Worm (Caenorhabditis elegans): ENCODE data around the gene C46F11.6.

The C46F11.6 gene

ce11 chrIII:3637251-3637989, 32.8 kb downstream of the C46F11.6 start:
- TF ChIP-seq ctbp-1 (GFP tag; IDR thresholded peaks at IDR 0.05) = no peak
- TF ChIP-seq dmd-8 (GFP tag; IDR thresholded peaks at IDR 0.05) = no peak
- peak; percentile 76 for TF ChIP-seq hlh-30 (tag; optimal IDR thresholded peaks at IDR 0.05; ENCODE audit: insufficient read depth)
- TF ChIP-seq ceh-28 (tag; optimal IDR thresholded peaks at IDR 0.05) = no peak
- TF ChIP-seq duxl-1 (tag; optimal IDR thresholded peaks at IDR 0.05; ENCODE audit: poor library complexity) = no peak
- TF ChIP-seq unc-39 (tag; optimal IDR thresholded peaks at IDR 0.05) = no peak
- TF ChIP-seq ZK337.2 (GFP tag; IDR thresholded peaks at IDR 0.05) = no peak
- no peak for TF ChIP-seq F10B5.3 (tag; optimal IDR thresholded peaks at IDR 0.05)
- peak; percentile 49 for TF ChIP-seq hlh-11 (tag; optimal IDR thresholded peaks at IDR 0.05)
- no peak for TF ChIP-seq Y5F2A.4 (GFP tag; optimal IDR thresholded peaks at IDR 0.05)
- no peak for TF ChIP-seq attf-4 (tag; optimal IDR thresholded peaks at IDR 0.05)
- no peak for TF ChIP-seq ztf-7 (tag; optimal IDR thresholded peaks at IDR 0.05)
- no peak for TF ChIP-seq zfp-3 (GFP tag; conservative IDR thresholded peaks at IDR 0.05)
- peak; percentile 14 for TF ChIP-seq dve-1 (tag; optimal IDR thresholded peaks at IDR 0.05; ENCODE audit: insufficient read depth)
- TF ChIP-seq nhr-76 (tag; optimal IDR thresholded peaks at IDR 0.05) = no peak
- no peak for TF ChIP-seq madf-9 (GFP tag; conservative IDR thresholded peaks at IDR 0.05)
- TF ChIP-seq hmg-1.1 (GFP tag; IDR thresholded peaks at IDR 0.05) = 0 out of 2 replicates have a peak, but pooled peaks have one; percentile 26
- TF ChIP-seq unc-130 (GFP tag; optimal IDR thresholded peaks at IDR 0.05) = no peak
- TF ChIP-seq snpc-4 (tag; optimal IDR thresholded peaks at IDR 0.05) = no peak
- no peak for TF ChIP-seq mes-2 (tag; optimal IDR thresholded peaks at IDR 0.05; ENCODE audit: poor library complexity, severe bottlenecking)
- no peak for TF ChIP-seq daf-16 (GFP tag; optimal IDR thresholded peaks at IDR 0.05)
- peak; percentile 41 for TF ChIP-seq daf-16 (tag; optimal IDR thresholded peaks at IDR 0.05)
- no peak for TF ChIP-seq lin-29 (GFP tag; IDR thresholded peaks at IDR 0.05)
- peak; percentile 50 for TF ChIP-seq nhr-28 (tag; optimal IDR thresholded peaks at IDR 0.05)
- TF ChIP-seq pha-4 (GFP tag; IDR thresholded peaks at IDR 0.05) = no peak
- peak; percentile 49 for TF ChIP-seq pha-4 (tag; optimal IDR thresholded peaks at IDR 0.05)
- no peak for TF ChIP-seq lir-3 (tag; optimal IDR thresholded peaks at IDR 0.05)
- TF ChIP-seq lin-15B (tag; optimal IDR thresholded peaks at IDR 0.05) = no peak
- TF ChIP-seq cey-2 (tag; optimal IDR thresholded peaks at IDR 0.05; ENCODE audit: borderline replicate concordance, insufficient read depth) = no peak
- TF ChIP-seq daf-8 (GFP tag; IDR thresholded peaks at IDR 0.05) = no peak
- TF ChIP-seq snpc-1.2 (GFP tag; IDR thresholded peaks at IDR 0.05) = no peak
- no peak for TF ChIP-seq ztf-11 (tag; optimal IDR thresholded peaks at IDR 0.05)
- no peak for TF ChIP-seq egl-43 (GFP tag; IDR thresholded peaks at IDR 0.05)
- no peak for TF ChIP-seq F44E2.7 (GFP tag; IDR thresholded peaks at IDR 0.05)
- TF ChIP-seq dmd-6 (GFP tag; IDR thresholded peaks at IDR 0.05) = peak; percentile 54; the same call in 1 of the 2 replicates
- TF ChIP-seq mep-1 (tag; optimal IDR thresholded peaks at IDR 0.05) = peak; percentile 10
- no peak for TF ChIP-seq vab-7 (GFP tag; IDR thresholded peaks at IDR 0.05)
- no peak for TF ChIP-seq zfp-2 (tag; optimal IDR thresholded peaks at IDR 0.05)
- TF ChIP-seq dpl-1 (GFP tag; optimal IDR thresholded peaks at IDR 0.05) = no peak
- peak in 1 of 2 experiments; percentile 57 for TF ChIP-seq mdl-1 (tag; optimal IDR thresholded peaks at IDR 0.05)
- TF ChIP-seq unc-62 (GFP tag; optimal IDR thresholded peaks at IDR 0.05 in 1 of 2) = peak in 1 of 2 experiments; percentile 88
- no peak for TF ChIP-seq unc-62 (tag; optimal IDR thresholded peaks at IDR 0.05)
- TF ChIP-seq fos-1 (tag; optimal IDR thresholded peaks at IDR 0.05) = no peak
- TF ChIP-seq mdt-29 (GFP tag; IDR thresholded peaks at IDR 0.05) = no peak
- TF ChIP-seq ces-1 (GFP tag; optimal IDR thresholded peaks at IDR 0.05) = no peak
- TF ChIP-seq Y75B8A.6 (GFP tag; IDR thresholded peaks at IDR 0.05) = no peak
- TF ChIP-seq T20F7.1 (GFP tag; optimal IDR thresholded peaks at IDR 0.05) = no peak
- no peak for TF ChIP-seq lin-38 (GFP tag; IDR thresholded peaks at IDR 0.05)

Measured in whole organism, L4 larva.